Worm (Caenorhabditis elegans) whole organism, L1 larva: ENCODE data around the gene pqn-54.

Source experiments
- lin-13 ChIP-seq: fragments of 150-350 bp; optimal IDR thresholded peaks from 2 replicates; lab custom pipeline; 2014; ENCODE audit warnings: missing biosample characterization, missing genetic modification reagents, missing genetic modification characterization
- pqm-1 ChIP-seq: sonication (generic microtip); optimal IDR thresholded peaks from 3 replicates; lab custom pipeline; 2017; ENCODE audit warnings: missing biosample characterization, missing genetic modification characterization
- snpc-4 ChIP-seq: fragments of 150-350 bp; optimal IDR thresholded peaks from 2 replicates; lab custom pipeline; 2014; ENCODE audit warnings: missing biosample characterization, missing genetic modification characterization

- TF ChIP-seq snpc-4 (tag; lab: Kevin White, UChicago) (no peak), lin-13 (GFP tag; lab: Kevin White, UChicago) (no peak), pqm-1 (tag; lab: Kevin White, UChicago) (no peak)
These were observed 13.5 kb upstream of the pqn-54 start, which contains the start of gene srj-23 for ce11 chrV:1451334-1451733.
